Worm (Caenorhabditis elegans) whole organism, L4 larva: ENCODE measurements around the gene T01H3.2.

Experiments
- daf-12 ChIP-seq: fragments of 150-350 bp; optimal IDR thresholded peaks from 2 replicates; lab custom pipeline; 2014; ENCODE audit warnings: missing biosample characterization, missing genetic modification reagents, missing genetic modification characterization
- nhr-76 ChIP-seq: fragments of 150-350 bp; optimal IDR thresholded peaks from 2 replicates; lab custom pipeline; 2014; ENCODE audit warnings: missing biosample characterization, missing genetic modification characterization
- unc-39 ChIP-seq: sonication (generic microtip); optimal IDR thresholded peaks from 2 replicates; lab custom pipeline; 2017; ENCODE audit warnings: missing biosample characterization, missing genetic modification characterization

DNA sequence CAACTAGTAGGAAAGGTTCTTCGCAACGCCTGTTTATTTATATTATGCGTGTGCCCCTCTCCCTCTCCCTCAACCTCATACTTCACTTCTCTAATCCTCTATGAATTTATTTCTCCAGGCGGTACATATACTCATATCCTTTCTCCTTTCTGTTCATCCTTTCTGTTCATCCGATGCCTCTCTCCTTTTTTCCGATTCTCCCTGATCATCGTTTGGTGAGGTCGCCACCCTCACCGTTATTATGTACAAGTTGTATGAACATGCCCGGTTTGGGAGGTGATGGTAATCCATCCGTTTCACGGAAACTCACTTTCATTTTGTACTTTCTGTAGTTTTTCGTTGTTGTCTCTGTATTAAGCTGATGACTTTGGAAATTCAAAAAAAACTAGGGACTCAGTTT, 38.1 kb downstream of the T01H3.2 start:
- TF ChIP-seq unc-39 (tag; lab: Kevin White, UChicago) (no peak), daf-12 (tag; lab: Kevin White, UChicago) (no peak), nhr-76 (tag; lab: Kevin White, UChicago) (no peak)
